Worm (Caenorhabditis elegans) whole organism, mixed stage, embryonic: ENCODE data around the gene rin-1.
A peak's percentile ranks its signal among the peaks of the same experiment; 100 is the strongest.

ENCODE experiments used
- M03D4.4 ChIP-seq: sonication (generic microtip); optimal IDR thresholded peaks from 2 replicates; lab custom pipeline; 2017; ENCODE audit warnings: mild to moderate bottlenecking, missing genetic modification characterization, missing compliant biosample characterization
- bed-3 ChIP-seq: fragments of 200-800 bp; sonication (Bioruptor generic); optimal IDR thresholded peaks from 3 replicates; lab custom pipeline; 2018; ENCODE audit warnings: mild to moderate bottlenecking, missing genetic modification characterization, moderate library complexity, missing compliant biosample characterization
- blmp-1 ChIP-seq: fragments of 150-350 bp; optimal IDR thresholded peaks from 2 replicates; lab custom pipeline; 2014; ENCODE audit warnings: missing biosample characterization, missing genetic modification characterization
- ceh-39 ChIP-seq: fragments of 150-350 bp; optimal IDR thresholded peaks from 2 replicates; lab custom pipeline; 2014; ENCODE audit warnings: missing biosample characterization, missing genetic modification characterization
- ceh-83 ChIP-seq: fragments of 200-800 bp; sonication (Bioruptor generic); optimal IDR thresholded peaks from 2 replicates; lab custom pipeline; 2018; ENCODE audit warnings: mild to moderate bottlenecking, missing genetic modification characterization, missing compliant biosample characterization
- ces-1 ChIP-seq: fragments of 150-350 bp; optimal IDR thresholded peaks from 2 replicates; lab custom pipeline; 2014; ENCODE audit warnings: missing biosample characterization, missing genetic modification reagents, missing genetic modification characterization
- drap-1 ChIP-seq: fragments of 200-800 bp; sonication (Bioruptor generic); optimal IDR thresholded peaks from 3 replicates; lab custom pipeline; 2018; ENCODE audit warnings: mild to moderate bottlenecking, missing genetic modification characterization, missing compliant biosample characterization
- elt-3 ChIP-seq: fragments of 150-350 bp; optimal IDR thresholded peaks from 2 replicates; lab custom pipeline; 2014; ENCODE audit warnings: missing biosample characterization, missing genetic modification characterization
- flh-1 ChIP-seq: fragments of 200-800 bp; sonication (Bioruptor generic); optimal IDR thresholded peaks from 2 replicates; lab custom pipeline; 2018; ENCODE audit warnings: mild to moderate bottlenecking, missing genetic modification characterization, moderate library complexity, missing compliant biosample characterization
- ham-2 ChIP-seq: fragments of 200-800 bp; sonication (Bioruptor generic); optimal IDR thresholded peaks from 2 replicates; lab custom pipeline; 2018; ENCODE audit warnings: mild to moderate bottlenecking, missing genetic modification characterization, missing compliant biosample characterization
- hlh-1 ChIP-seq: fragments of 150-350 bp; optimal IDR thresholded peaks from 2 replicates; lab custom pipeline; 2014; ENCODE audit warnings: missing biosample characterization, missing genetic modification reagents, missing genetic modification characterization
- lin-13 ChIP-seq: fragments of 150-350 bp; optimal IDR thresholded peaks from 2 replicates; lab custom pipeline; 2014; ENCODE audit warnings: missing biosample characterization, missing genetic modification characterization
- mab-5 ChIP-seq: fragments of 150-350 bp; optimal IDR thresholded peaks from 2 replicates; lab custom pipeline; 2014; ENCODE audit warnings: missing biosample characterization, missing genetic modification characterization
- mep-1 ChIP-seq: fragments of 150-350 bp; optimal IDR thresholded peaks from 2 replicates; lab custom pipeline; 2017; ENCODE audit warnings: missing biosample characterization, missing genetic modification reagents, missing genetic modification characterization, inconsistent platforms
- nhr-12 ChIP-seq: fragments of 150-350 bp; optimal IDR thresholded peaks from 2 replicates; lab custom pipeline; 2014; ENCODE audit warnings: missing biosample characterization, missing genetic modification characterization
- nhr-2 ChIP-seq: fragments of 150-350 bp; optimal IDR thresholded peaks from 2 replicates; lab custom pipeline; 2014; ENCODE audit warnings: missing biosample characterization, missing genetic modification characterization
- nhr-28 ChIP-seq: fragments of 150-350 bp; optimal IDR thresholded peaks from 2 replicates; lab custom pipeline; 2014; ENCODE audit warnings: missing biosample characterization, missing genetic modification characterization
- nhr-76 ChIP-seq: sonication (generic microtip); optimal IDR thresholded peaks from 2 replicates; lab custom pipeline; 2017; ENCODE audit warnings: missing biosample characterization, missing genetic modification characterization
- pha-4 ChIP-seq: fragments of 150-350 bp; optimal IDR thresholded peaks from 2 replicates; lab custom pipeline; 2018; ENCODE audit warnings: missing biosample characterization, missing genetic modification reagents, missing genetic modification characterization
- sem-2 ChIP-seq: fragments of 200-800 bp; sonication (Bioruptor generic); optimal IDR thresholded peaks from 2 replicates; lab custom pipeline; 2018; ENCODE audit warnings: mild to moderate bottlenecking, missing genetic modification characterization, missing compliant biosample characterization
- snpc-4 ChIP-seq: fragments of 150-350 bp; optimal IDR thresholded peaks from 2 replicates; lab custom pipeline; 2014; ENCODE audit warnings: missing biosample characterization, missing genetic modification characterization
- sptf-1 ChIP-seq: sonication (generic microtip); optimal IDR thresholded peaks from 2 replicates; lab custom pipeline; 2017; ENCODE audit warnings: mild to moderate bottlenecking, missing genetic modification characterization, moderate library complexity, missing compliant biosample characterization
- tbx-8 ChIP-seq: fragments of 200-800 bp; sonication (Bioruptor generic); optimal IDR thresholded peaks from 2 replicates; lab custom pipeline; 2018; ENCODE audit warnings: mild to moderate bottlenecking, missing genetic modification characterization, moderate library complexity, missing compliant biosample characterization
- unc-39 ChIP-seq: fragments of 150-350 bp; optimal IDR thresholded peaks from 2 replicates; lab custom pipeline; 2014; ENCODE audit warnings: missing biosample characterization, missing genetic modification characterization
- unc-62 ChIP-seq: fragments of 150-350 bp; optimal IDR thresholded peaks from 2 replicates; lab custom pipeline; 2014; ENCODE audit warnings: missing biosample characterization, missing genetic modification reagents, missing genetic modification characterization
- zip-8 ChIP-seq: fragments of 150-350 bp; optimal IDR thresholded peaks from 2 replicates; lab custom pipeline; 2014; ENCODE audit warnings: missing biosample characterization, missing genetic modification characterization

The rin-1 gene

DNA sequence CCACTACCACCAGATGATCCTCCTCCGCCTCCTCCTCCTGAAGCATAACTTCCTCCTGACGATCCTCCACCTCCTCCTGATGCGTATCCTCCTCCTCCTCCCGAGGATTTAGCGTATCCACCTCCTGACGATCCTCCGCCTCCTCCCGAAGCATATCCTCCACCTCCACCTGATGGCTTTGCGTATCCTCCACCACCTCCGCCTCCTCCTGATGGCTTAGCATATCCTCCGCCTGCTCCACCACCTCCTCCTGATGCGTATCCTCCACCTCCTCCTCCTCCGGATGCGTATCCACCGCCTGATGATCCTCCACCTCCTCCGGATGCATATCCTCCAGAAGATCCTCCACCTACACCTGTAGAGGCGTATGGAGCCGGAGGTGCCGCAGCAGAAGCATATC, 70.6 kb downstream of the rin-1 start:
- TF ChIP-seq ces-1 (GFP tag; lab: Kevin White, UChicago) (no peak), unc-39 (tag; lab: Kevin White, UChicago) (no peak), lin-13 (no peak), sem-2 (GFP tag; lab: Kevin White, UChicago) (no peak), zip-8 (tag; lab: Kevin White, UChicago) (no peak), nhr-2 (tag; lab: Kevin White, UChicago) (no peak), nhr-28 (tag; lab: Kevin White, UChicago) (no peak), bed-3 (GFP tag; lab: Kevin White, UChicago) (no peak), M03D4.4 (no peak), blmp-1 (tag; lab: Kevin White, UChicago) (no peak), hlh-1 (no peak), ham-2 (GFP tag; lab: Kevin White, UChicago) (no peak), snpc-4 (no peak), nhr-76 (no peak), tbx-8 (GFP tag; lab: Kevin White, UChicago) (no peak), ceh-83 (GFP tag; lab: Kevin White, UChicago) (no peak), unc-62 (GFP tag; lab: Kevin White, UChicago) (no peak), pha-4 (tag; lab: Kevin White, UChicago) (no peak), elt-3 (tag; lab: Kevin White, UChicago) (no peak), mab-5 (tag; lab: Kevin White, UChicago) (no peak)

DNA sequence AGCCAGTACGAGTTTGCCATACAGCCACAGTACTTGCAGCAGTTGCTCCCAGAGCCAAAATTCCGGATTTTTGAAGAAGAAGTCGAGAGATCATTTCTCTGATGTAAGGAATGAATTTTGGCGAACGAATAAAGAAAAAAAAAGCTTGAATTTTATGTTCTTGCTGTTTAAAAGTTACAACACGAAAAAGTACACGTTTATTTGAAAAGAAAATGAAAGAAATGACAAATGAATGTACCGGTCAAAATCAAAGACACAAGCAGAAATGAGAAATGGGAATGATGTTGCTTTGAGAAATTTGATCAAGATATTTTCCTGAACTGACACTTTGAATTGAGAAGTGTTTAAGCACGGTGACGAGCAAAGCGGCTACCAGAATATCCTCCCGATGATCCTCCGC, 74.2 kb downstream of the rin-1 start, which contains the start of gene Y50E8A.6:
Gene Y50E8A.6 (minus strand): TSS at position 101 of the 400 bp plus-strand sequence.
- TF ChIP-seq unc-39 (tag; lab: Kevin White, UChicago) (no peak), M03D4.4 (no peak), drap-1 (GFP tag; lab: Kevin White, UChicago) (no peak), ham-2 (GFP tag; lab: Kevin White, UChicago) (no peak), nhr-28 (tag; lab: Kevin White, UChicago) (no peak), tbx-8 (GFP tag; lab: Kevin White, UChicago) (no peak), snpc-4 (no peak), elt-3 (tag; lab: Kevin White, UChicago) (no peak), hlh-1 (no peak), nhr-2 (tag; lab: Kevin White, UChicago) (no peak), pha-4 (tag; lab: Kevin White, UChicago) (no peak)
- TF ChIP-seq, all 35 proteins: peak for 0

DNA sequence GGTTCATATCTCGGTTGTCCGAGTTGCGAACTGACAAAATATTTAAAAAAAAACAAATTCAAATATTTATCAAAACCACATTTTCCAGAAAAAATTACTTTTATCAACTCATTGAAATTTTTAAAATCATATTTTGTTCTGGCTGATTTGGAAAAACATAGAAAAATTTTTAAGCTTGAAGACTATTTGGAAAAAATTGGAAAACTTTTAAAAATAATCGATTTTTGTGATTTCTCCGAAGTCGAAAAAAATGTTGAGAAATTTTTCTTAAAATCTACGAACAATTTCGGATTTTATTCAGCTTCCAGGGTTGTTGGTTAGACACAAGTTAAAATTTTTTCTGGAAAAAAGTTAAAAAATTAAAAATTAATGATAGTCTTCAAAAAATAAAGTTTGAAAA, 78.5 kb downstream of the rin-1 start, which contains the start of gene Y50E8A.5:
Gene Y50E8A.5 (minus strand): TSS at position 101 of the 400 bp plus-strand sequence.
- TF ChIP-seq hlh-1 (no peak), lin-13 (no peak), tbx-8 (GFP tag; lab: Kevin White, UChicago) (no peak), nhr-76 (no peak), blmp-1 (tag; lab: Kevin White, UChicago) (no peak), ceh-39 (no peak), sem-2 (GFP tag; lab: Kevin White, UChicago) (no peak), mab-5 (tag; lab: Kevin White, UChicago) (no peak), sptf-1 (no peak), mep-1 (tag; lab: Kevin White, UChicago) (no peak), nhr-12 (tag; lab: Kevin White, UChicago) (no peak), pha-4 (tag; lab: Kevin White, UChicago) (no peak), ham-2 (GFP tag; lab: Kevin White, UChicago) (no peak), flh-1 (GFP tag; lab: Kevin White, UChicago) (no peak), snpc-4 (no peak)

DNA sequence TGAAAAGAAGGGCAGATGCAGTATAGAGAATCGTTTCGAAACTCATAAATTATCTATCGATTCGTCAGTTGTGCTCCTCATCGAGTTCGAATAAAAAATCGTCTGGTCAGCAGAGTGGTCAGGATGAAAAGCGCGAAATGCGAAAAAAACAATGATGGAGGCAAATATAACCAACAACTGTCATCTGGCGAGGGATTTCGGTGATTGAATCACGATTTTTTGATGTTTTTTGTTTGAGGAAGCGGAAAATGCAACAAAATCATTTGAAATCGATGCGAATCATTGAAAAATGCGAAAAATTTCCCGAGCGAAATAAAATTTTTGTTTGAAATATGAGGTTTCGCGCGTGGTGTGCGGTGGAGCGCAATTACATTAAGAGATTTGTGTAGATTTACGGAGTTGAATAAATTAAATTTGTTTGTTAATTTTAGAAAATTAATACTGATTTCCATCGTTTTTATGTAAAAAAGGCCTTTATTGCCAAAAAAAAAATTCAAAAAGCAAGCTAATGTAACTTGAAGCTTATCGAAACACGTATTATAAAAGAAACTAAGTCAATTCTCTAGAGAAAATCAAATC, 81.1 kb downstream of the rin-1 start, which contains the start of gene unc-61:
Gene unc-61 (minus strand): TSS at position 51 of the 579 bp plus-strand sequence.
- TF ChIP-seq sptf-1 (no peak), mep-1 (tag; lab: Kevin White, UChicago) (peak; percentile 1), nhr-76 (no peak), ces-1 (GFP tag; lab: Kevin White, UChicago) (peak; percentile 89)
